Fruit fly (Drosophila melanogaster): ENCODE measurements around the gene CG18223.

Gene CG18223

dm6 chr3L:18920219-18920618, at the start of gene CG18223:
Gene CG18223 (minus strand): TSS chr3L:18920319.
- TF ChIP-seq CTCF (optimal IDR thresholded peaks at IDR 0.05) (no peak), CG8478 (optimal IDR thresholded peaks at IDR 0.05) (no peak)

dm6 chr3L:18968193-18968969, 48.3 kb upstream of the CG18223 start:
- TF ChIP-seq CG8478 (optimal IDR thresholded peaks at IDR 0.05) (no peak), CTCF (optimal IDR thresholded peaks at IDR 0.05) (peak; percentile 87)

- TF ChIP-seq CG8478 (optimal IDR thresholded peaks at IDR 0.05): no peak
- TF ChIP-seq CTCF (optimal IDR thresholded peaks at IDR 0.05): no peak
Observed at dm6 chr3L:18957032-18957431, 36.9 kb upstream of the CG18223 start.

dm6 chr3L:18952399-18952798, 32.3 kb upstream of the CG18223 start:
- TF ChIP-seq CG8478 (optimal IDR thresholded peaks at IDR 0.05): no peak
- no peak for TF ChIP-seq CTCF (optimal IDR thresholded peaks at IDR 0.05)

- TF ChIP-seq CG8478 (optimal IDR thresholded peaks at IDR 0.05): no peak
- TF ChIP-seq CTCF (optimal IDR thresholded peaks at IDR 0.05): no peak
Observed at dm6 chr3L:18950359-18950758, 30.2 kb upstream of the CG18223 start, which contains the start of gene CG6836. Gene CG6836 (plus strand): TSS chr3L:18950629.

- TF ChIP-seq CTCF (optimal IDR thresholded peaks at IDR 0.05) (no peak), CG8478 (optimal IDR thresholded peaks at IDR 0.05) (no peak)
Observed at dm6 chr3L:18949137-18949536, 29.0 kb upstream of the CG18223 start.

- TF ChIP-seq CTCF (optimal IDR thresholded peaks at IDR 0.05): peak in 1 of 2 experiments; percentile 11
- TF ChIP-seq CG8478 (optimal IDR thresholded peaks at IDR 0.05): no peak
Observed at dm6 chr3L:18946956-18947355, 26.8 kb upstream of the CG18223 start.

dm6 chr3L:18945938-18946337, 25.8 kb upstream of the CG18223 start, which contains the start of gene CG32204:
Gene CG32204 (minus strand): TSS chr3L:18946038.
- TF ChIP-seq CTCF (optimal IDR thresholded peaks at IDR 0.05): no peak
- no peak for TF ChIP-seq CG8478 (optimal IDR thresholded peaks at IDR 0.05)

- TF ChIP-seq CG8478 (optimal IDR thresholded peaks at IDR 0.05) (no peak), CTCF (optimal IDR thresholded peaks at IDR 0.05) (no peak)
Observed at dm6 chr3L:18924790-18925189, 4.7 kb upstream of the CG18223 start, which contains the start of gene CG43049. Gene CG43049 (plus strand): TSS chr3L:18925090.

dm6 chr3L:18922086-18922485, 2.0 kb upstream of the CG18223 start, which contains the start of gene CG3819:
Gene CG3819 (minus strand): TSS chr3L:18922108.
- TF ChIP-seq CTCF (optimal IDR thresholded peaks at IDR 0.05): no peak
- no peak for TF ChIP-seq CG8478 (optimal IDR thresholded peaks at IDR 0.05)

dm6 chr3L:18917281-18917680, 2.8 kb downstream of the CG18223 start, which contains the start of gene CG6839:
Gene CG6839 (plus strand): TSS chr3L:18917581.
- TF ChIP-seq CG8478 (optimal IDR thresholded peaks at IDR 0.05): no peak
- TF ChIP-seq CTCF (optimal IDR thresholded peaks at IDR 0.05): no peak

- TF ChIP-seq CG8478 (optimal IDR thresholded peaks at IDR 0.05): no peak
- peak; percentile 71 to 77 for TF ChIP-seq CTCF (optimal IDR thresholded peaks at IDR 0.05)
Observed at dm6 chr3L:18916466-18916865, 3.7 kb downstream of the CG18223 start.

- TF ChIP-seq CTCF (optimal IDR thresholded peaks at IDR 0.05) (peak; percentile 38 to 70), CG8478 (optimal IDR thresholded peaks at IDR 0.05) (no peak)
Observed at dm6 chr3L:18914100-18914683, 5.9 kb downstream of the CG18223 start, which contains the start of gene COX6AL2. Gene COX6AL2 (minus strand): TSS chr3L:18914150.

dm6 chr3L:18911082-18911481, 9.0 kb downstream of the CG18223 start, which contains the start of gene Ir75d:
Gene Ir75d (minus strand): TSS chr3L:18911182.
- TF ChIP-seq CG8478 (optimal IDR thresholded peaks at IDR 0.05): no peak
- no peak for TF ChIP-seq CTCF (optimal IDR thresholded peaks at IDR 0.05)

- TF ChIP-seq CG8478 (optimal IDR thresholded peaks at IDR 0.05) (no peak), CTCF (optimal IDR thresholded peaks at IDR 0.05) (no peak)
Observed at dm6 chr3L:18904772-18905601, 15.1 kb downstream of the CG18223 start, which contains the start of the genes CSN1b and Prp6. Gene CSN1b (minus strand): TSS chr3L:18904930. Gene Prp6 (plus strand): TSS chr3L:18905372.

Data from S2 (cell line).